Fruit fly (Drosophila melanogaster) whole organism, prepupa: ENCODE results near the gene CG4069.
A peak's percentile ranks its signal among the peaks of the same experiment; 100 is the strongest.

Experiments
- CG4318 ChIP-seq: fragments of 200-800 bp; sonication (Bioruptor generic); optimal IDR thresholded peaks from 3 replicates; lab custom pipeline; 2017; ENCODE audit warnings: missing biosample characterization, mild to moderate bottlenecking, missing genetic modification characterization
- Eip93F ChIP-seq: fragments of 200-800 bp; sonication (Bioruptor generic); optimal IDR thresholded peaks from 2 replicates; lab custom pipeline; 2016; ENCODE audit warnings: missing biosample characterization, mild to moderate bottlenecking, missing genetic modification characterization
- eg ChIP-seq: fragments of 200-800 bp; sonication (Bioruptor generic); IDR thresholded peaks from 3 replicates; pipeline ENCODE4 v1.3.6; 2022; ENCODE audit warnings: missing biosample characterization, missing genetic modification characterization
- lz ChIP-seq: fragments of 200-800 bp; sonication (Bioruptor generic); optimal IDR thresholded peaks from 3 replicates; lab custom pipeline; 2016; ENCODE audit warnings: missing biosample characterization, missing genetic modification characterization
- net ChIP-seq: fragments of 200-800 bp; sonication (Bioruptor generic); optimal IDR thresholded peaks from 3 replicates; lab custom pipeline; 2016; ENCODE audit warnings: missing biosample characterization, missing genetic modification characterization
- ss ChIP-seq, 2 experiments: fragments of 200-800 bp; sonication (Bioruptor generic); optimal IDR thresholded peaks; 2 replicates in 1 of 2; 3 replicates in 1 of 2; lab custom pipeline; 2017 to 2018; ENCODE audit warnings: mild to moderate bottlenecking in 2 of 2, missing biosample characterization in 2 of 2, missing genetic modification characterization in 2 of 2, moderate library complexity in 1 of 2

dm6 chr3L:12529431-12530007 is 7.6 kb downstream of the CG4069 start:
- TF ChIP-seq eg (GFP tag; lab: Robert Waterston, UW) (peak; percentile 86), Eip93F (GFP tag; lab: Kevin White, UChicago) (peak; percentile 65), CG4318 (GFP tag; lab: Kevin White, UChicago) (no peak), ss (GFP tag; optimal IDR thresholded peaks at IDR 0.05; lab: Kevin White, UChicago) (peak; percentile 43 to 45), lz (peak; percentile 61), net (GFP tag; lab: Kevin White, UChicago) (peak; percentile 71)
